Fruit fly (Drosophila melanogaster) Kc167 (cell line): Measurements from ENCODE around the gene Dhfr.

ENCODE experiments used
- Myc ChIP-seq: fragments of >200 bp; optimal IDR thresholded peaks from 2 replicates; lab custom pipeline; 2017; ENCODE audit warnings: missing external identifiers
- Sin3A ChIP-seq: fragments of >200 bp; optimal IDR thresholded peaks from 2 replicates; lab custom pipeline; 2018; ENCODE audit warnings: missing external identifiers
- h ChIP-seq: fragments of >200 bp; optimal IDR thresholded peaks from 3 replicates; lab custom pipeline; 2018; ENCODE audit warnings: missing external identifiers
- insv ChIP-seq: fragments of >200 bp; optimal IDR thresholded peaks from 3 replicates; lab custom pipeline; 2018; ENCODE audit warnings: missing external identifiers
- psq ChIP-seq: fragments of >200 bp; optimal IDR thresholded peaks from 2 replicates; lab custom pipeline; 2017; ENCODE audit warnings: missing external identifiers
- ttk ChIP-seq: sonication (Bioruptor generic); optimal IDR thresholded peaks from 2 replicates; lab custom pipeline; 2017; ENCODE audit warnings: missing external identifiers

Dhfr gene

DNA sequence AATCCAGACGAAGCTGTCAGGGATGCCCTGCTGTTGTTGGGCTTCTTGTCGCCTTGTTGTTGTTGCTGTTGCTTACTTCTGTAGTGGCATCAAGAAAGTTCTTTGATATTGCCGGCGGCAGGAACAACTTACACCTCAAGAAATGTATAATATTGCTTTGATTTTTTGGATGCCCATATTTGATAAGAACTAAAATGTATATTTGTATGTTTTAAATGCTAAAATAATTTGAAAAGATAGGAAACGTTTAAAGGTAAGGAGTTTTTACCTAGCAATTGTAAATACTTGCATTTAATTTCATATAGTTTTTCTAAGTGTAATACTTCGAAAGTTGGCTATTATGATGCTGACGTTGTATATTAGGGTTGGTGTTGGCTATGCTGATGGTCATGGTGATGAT lies 29.2 kb downstream of the Dhfr start:
- TF ChIP-seq psq, result no peak
- TF ChIP-seq insv (lab: Kevin White, UChicago), result no peak
- no peak for TF ChIP-seq Myc (lab: Kevin White, UChicago)
- no peak for TF ChIP-seq ttk
- TF ChIP-seq h (lab: Kevin White, UChicago), result no peak
- TF ChIP-seq Sin3A, result no peak

DNA sequence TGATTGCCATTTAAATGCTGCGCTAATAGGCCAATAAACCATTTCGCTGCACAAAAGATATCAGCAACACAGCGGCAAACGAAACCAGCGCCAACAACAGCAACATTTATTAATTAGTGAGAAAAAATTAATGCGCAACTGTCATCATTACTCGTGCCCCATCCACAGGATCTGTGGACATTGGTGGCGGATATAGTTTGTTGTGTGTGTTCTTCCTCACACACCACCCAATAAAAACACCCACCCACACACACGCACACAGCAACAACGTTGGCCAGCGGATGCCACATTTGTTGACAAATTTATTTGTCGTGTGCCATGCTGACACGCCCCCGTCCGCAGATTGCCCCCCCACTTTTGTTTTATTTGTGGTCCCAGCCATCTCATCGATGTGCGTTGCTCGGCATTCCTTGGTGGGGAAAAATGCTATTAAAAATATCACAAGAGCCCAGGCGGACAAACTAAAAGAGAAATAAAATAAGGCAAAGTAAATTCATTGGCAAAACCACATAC lies 37.2 kb downstream of the Dhfr start:
- TF ChIP-seq insv (lab: Kevin White, UChicago), result no peak
- no peak for TF ChIP-seq psq
- TF ChIP-seq Sin3A, result no peak
- no peak for TF ChIP-seq ttk
- no peak for TF ChIP-seq Myc (lab: Kevin White, UChicago)

DNA sequence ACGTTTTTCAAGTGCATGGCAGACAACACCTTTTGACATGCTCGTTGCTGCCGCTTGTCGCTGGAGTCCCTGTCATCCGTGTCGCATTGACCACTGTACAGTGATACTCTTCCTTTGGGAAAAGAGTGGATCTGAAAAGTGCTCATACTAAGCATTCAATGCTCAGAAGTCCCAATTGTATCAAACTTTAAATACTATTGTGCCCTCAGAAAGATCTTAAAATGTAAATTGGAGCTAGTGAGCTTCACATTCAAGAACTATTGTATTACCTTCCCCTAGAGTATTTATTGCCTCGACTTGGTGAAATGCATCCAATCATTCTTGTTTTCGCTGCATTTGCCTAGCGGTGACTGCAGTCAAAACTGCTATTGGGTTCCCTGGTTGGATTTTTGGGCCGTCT lies 42.4 kb downstream of the Dhfr start:
- TF ChIP-seq Myc (lab: Kevin White, UChicago) (no peak), insv (lab: Kevin White, UChicago) (no peak), ttk (no peak), Sin3A (no peak), psq (no peak), h (lab: Kevin White, UChicago) (no peak)

DNA sequence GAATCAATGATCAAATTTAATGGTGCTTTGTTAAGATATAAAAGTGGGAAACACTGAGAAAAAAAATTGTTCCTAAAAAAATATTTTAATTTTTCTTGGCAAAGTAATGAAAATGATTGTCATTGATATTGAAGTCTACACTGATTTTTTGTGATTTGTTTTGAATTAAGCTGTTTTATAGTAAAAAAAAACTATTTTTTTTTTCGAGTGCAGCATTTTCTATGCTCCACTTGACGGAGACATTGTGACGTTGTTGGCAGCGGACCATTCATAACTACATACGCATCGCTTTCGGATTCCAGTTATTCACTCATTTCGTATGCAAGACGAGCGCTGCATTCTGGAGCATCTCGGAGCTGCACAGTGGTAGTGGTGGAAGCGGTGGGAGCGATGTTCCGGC lies 43.2 kb downstream of the Dhfr start:
- no peak for TF ChIP-seq h (lab: Kevin White, UChicago)
- TF ChIP-seq Sin3A, result no peak
- TF ChIP-seq Myc (lab: Kevin White, UChicago), result no peak
- TF ChIP-seq insv (lab: Kevin White, UChicago), result no peak
- TF ChIP-seq ttk, result no peak
- TF ChIP-seq psq, result no peak

DNA sequence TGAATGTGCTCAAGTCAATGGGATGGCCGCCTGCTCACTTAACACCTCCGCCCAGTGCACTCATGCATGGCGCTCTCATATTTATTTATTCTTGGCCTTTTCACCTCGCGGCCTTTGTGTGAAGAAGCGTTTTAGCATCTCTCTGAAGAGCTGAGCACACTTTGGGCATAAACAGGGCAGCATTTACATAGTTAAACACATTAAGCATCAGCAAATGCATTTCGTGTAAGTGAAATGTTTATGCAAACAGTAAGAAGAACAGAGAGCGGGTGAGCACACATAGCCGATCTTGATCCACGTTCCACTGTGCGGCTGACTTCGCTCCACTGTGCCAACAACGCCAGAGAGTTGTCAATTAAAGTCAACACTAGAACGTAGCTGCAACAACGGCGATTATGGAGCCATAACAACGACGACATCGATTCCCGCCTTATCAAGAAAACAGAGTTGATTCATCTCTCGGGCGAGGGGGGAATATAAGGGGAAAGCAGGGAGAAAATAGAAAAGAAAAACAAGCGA lies 43.7 kb downstream of the Dhfr start:
- TF ChIP-seq h (lab: Kevin White, UChicago) (no peak), Sin3A (no peak), Myc (lab: Kevin White, UChicago) (no peak), insv (lab: Kevin White, UChicago) (no peak), ttk (no peak), psq (no peak)

DNA sequence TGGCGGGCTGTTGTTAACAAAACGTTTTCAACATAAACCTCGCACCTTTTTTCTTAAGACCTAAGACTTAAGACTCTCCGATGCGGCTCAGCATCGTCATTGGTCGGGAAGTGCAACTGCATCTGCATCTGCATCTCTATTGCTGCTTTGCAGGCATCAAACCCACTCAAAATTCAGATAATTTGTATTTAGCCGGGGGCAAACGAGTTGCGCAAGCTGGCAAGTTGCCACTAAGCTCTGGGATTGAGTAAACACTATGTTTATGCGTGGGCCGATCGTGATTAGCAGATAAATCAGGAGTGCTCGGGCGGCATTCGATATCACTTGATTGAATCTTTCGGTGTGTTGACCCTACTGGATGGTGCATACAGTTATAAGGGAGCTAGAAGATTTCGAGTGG lies 44.6 kb downstream of the Dhfr start:
- TF ChIP-seq Sin3A, result no peak
- TF ChIP-seq h (lab: Kevin White, UChicago), result no peak
- no peak for TF ChIP-seq ttk
- no peak for TF ChIP-seq insv (lab: Kevin White, UChicago)
- no peak for TF ChIP-seq psq
- TF ChIP-seq Myc (lab: Kevin White, UChicago), result no peak

DNA sequence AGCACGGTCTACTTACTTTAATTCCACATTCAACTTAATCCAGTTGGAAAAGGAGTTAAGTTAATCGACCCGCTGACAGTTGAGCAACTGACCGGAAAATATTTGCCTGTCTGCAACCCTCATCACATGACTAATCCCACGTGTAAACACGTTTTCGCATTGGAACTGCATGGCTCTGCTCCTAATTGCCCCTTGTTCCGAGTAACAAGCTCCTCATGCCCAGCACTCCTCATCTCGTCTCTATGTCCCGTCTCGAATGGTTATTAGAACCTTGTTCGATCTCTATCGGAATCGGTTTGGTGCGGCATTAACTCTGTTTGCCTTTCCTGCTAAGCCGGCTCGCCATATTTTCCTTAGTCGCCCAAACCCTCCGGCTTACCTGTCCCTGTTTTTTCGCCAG lies 45.3 kb downstream of the Dhfr start:
- no peak for TF ChIP-seq ttk
- no peak for TF ChIP-seq psq
- no peak for TF ChIP-seq h (lab: Kevin White, UChicago)
- no peak for TF ChIP-seq insv (lab: Kevin White, UChicago)
- no peak for TF ChIP-seq Myc (lab: Kevin White, UChicago)
- TF ChIP-seq Sin3A, result no peak

DNA sequence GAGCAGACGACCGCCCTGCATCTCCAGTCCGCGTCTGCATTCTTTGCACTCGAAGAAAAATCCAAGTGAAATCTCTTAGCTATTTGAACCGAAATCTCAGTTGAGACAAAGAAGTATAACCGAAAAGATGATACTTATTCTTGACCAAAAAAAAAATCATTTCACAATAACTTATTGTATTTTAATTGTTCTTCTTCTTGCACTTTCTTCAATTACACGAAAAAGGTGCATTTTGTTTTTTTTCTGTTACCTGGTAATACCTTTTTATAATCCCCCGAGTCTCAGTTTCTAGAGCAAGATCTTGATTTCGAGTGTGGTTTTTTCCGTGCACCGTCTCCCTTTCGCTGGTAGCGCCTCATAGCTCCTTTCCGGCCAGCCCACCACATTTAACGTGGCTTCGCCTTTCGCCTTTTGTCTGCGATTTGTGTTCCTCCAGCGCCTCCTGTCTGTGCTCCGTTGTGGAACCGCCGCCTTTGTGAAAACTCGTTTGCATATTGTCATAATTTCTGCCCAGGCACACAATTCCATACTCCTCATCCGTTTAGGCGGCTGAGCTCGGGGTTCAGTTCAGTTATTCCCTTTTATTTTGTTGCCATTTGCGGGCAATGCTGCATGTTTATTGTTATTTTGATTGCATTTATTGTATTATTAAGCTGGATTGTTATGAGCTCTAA lies 45.9 kb downstream of the Dhfr start:
- TF ChIP-seq Sin3A (no peak), psq (no peak), ttk (no peak), h (lab: Kevin White, UChicago) (no peak), insv (lab: Kevin White, UChicago) (no peak), Myc (lab: Kevin White, UChicago) (no peak)

DNA sequence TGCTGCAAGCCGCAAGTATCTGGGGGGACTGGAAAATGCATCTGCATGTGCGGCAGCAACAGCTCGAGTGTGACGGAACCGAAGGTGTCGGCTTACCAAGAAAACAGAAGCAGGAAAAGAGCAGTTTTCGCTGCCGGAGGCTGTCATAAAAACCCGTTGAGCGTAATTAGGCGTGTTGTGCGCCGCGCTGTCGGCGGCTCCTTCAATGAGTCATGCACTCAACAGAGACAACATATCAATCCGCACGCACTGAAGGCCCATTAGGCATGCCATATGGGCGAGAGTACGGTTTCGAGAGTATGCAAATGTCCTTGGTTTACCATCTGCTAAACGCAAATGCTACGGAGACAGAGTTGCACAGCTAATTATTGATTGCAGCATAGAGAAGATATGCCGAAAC lies 47.5 kb downstream of the Dhfr start:
- TF ChIP-seq Myc (lab: Kevin White, UChicago) (no peak), psq (no peak), Sin3A (no peak), ttk (no peak), insv (lab: Kevin White, UChicago) (no peak), h (lab: Kevin White, UChicago) (no peak)

DNA sequence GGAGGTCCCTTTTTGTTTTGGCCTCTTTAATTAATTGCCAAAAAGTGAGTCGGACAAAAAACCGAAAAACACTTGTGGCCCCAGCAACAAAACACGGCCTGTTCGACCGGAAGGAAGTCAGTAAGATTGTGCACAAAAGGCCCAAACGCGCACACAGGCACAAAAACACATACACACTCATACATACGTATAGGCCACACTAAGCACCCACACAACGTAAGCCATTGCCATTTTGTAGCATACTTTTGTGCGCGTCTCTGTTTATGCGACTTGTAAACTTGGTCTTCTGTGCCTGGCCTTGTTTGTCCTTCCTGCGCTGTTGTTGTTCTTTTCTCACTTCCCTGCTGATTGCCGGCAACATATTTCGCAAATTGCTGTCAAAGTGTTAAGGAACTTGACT lies 49.5 kb downstream of the Dhfr start:
- TF ChIP-seq h (lab: Kevin White, UChicago) (no peak), psq (no peak), insv (lab: Kevin White, UChicago) (no peak), ttk (no peak), Sin3A (no peak), Myc (lab: Kevin White, UChicago) (no peak)
